Worm (Caenorhabditis elegans) whole organism, L2 larva: ENCODE measurements around the gene T09A5.15.

Experiments
- C34F6.9 ChIP-seq: fragments of 150-350 bp; optimal IDR thresholded peaks from 2 replicates; lab custom pipeline; 2014; ENCODE audit warnings: missing biosample characterization, missing genetic modification characterization
- F13H6.1 ChIP-seq: sonication (generic microtip); optimal IDR thresholded peaks from 2 replicates; lab custom pipeline; 2016; ENCODE audit warnings: missing genetic modification characterization, missing compliant biosample characterization
- aly-2 ChIP-seq: fragments of 150-350 bp; optimal IDR thresholded peaks from 2 replicates; lab custom pipeline; 2014; ENCODE audit warnings: missing biosample characterization, missing genetic modification characterization
- ceh-16 ChIP-seq: fragments of 150-350 bp; optimal IDR thresholded peaks from 2 replicates; lab custom pipeline; 2014; ENCODE audit warnings: missing biosample characterization, missing genetic modification characterization
- egl-27 ChIP-seq: sonication (generic microtip); optimal IDR thresholded peaks from 3 replicates; lab custom pipeline; 2017; ENCODE audit warnings: missing biosample characterization, missing genetic modification reagents, missing genetic modification characterization
- elt-3 ChIP-seq: sonication (generic microtip); optimal IDR thresholded peaks from 2 replicates; lab custom pipeline; 2017; ENCODE audit warnings: missing biosample characterization, missing genetic modification characterization
- gmeb-1 ChIP-seq: fragments of 150-350 bp; optimal IDR thresholded peaks from 2 replicates; lab custom pipeline; 2014; ENCODE audit warnings: missing biosample characterization, missing genetic modification characterization
- lin-11 ChIP-seq: fragments of 150-350 bp; sonication (generic microtip); optimal IDR thresholded peaks from 2 replicates; lab custom pipeline; 2014; ENCODE audit warnings: missing biosample characterization, missing genetic modification characterization, inconsistent platforms, mixed read lengths
- lin-13 ChIP-seq: fragments of 150-350 bp; optimal IDR thresholded peaks from 2 replicates; lab custom pipeline; 2014; ENCODE audit warnings: missing biosample characterization, missing genetic modification reagents, missing genetic modification characterization
- lin-39 ChIP-seq: fragments of 150-350 bp; optimal IDR thresholded peaks from 2 replicates; lab custom pipeline; 2014; ENCODE audit warnings: missing biosample characterization, missing genetic modification reagents, missing genetic modification characterization
- mdl-1 ChIP-seq, 2 experiments: fragments of 150-350 bp in 1 of 2; sonication (generic microtip) in 1 of 2; optimal IDR thresholded peaks; 2 replicates each; lab custom pipeline; 2017; ENCODE audit warnings: missing biosample characterization in 2 of 2, missing genetic modification characterization in 2 of 2
- skn-1 ChIP-seq: sonication (generic microtip); optimal IDR thresholded peaks from 2 replicates; lab custom pipeline; 2017; ENCODE audit warnings: missing biosample characterization, missing genetic modification characterization
- unc-62 ChIP-seq: fragments of 150-350 bp; optimal IDR thresholded peaks from 2 replicates; lab custom pipeline; 2014; ENCODE audit warnings: missing biosample characterization, missing genetic modification reagents, missing genetic modification characterization

DNA sequence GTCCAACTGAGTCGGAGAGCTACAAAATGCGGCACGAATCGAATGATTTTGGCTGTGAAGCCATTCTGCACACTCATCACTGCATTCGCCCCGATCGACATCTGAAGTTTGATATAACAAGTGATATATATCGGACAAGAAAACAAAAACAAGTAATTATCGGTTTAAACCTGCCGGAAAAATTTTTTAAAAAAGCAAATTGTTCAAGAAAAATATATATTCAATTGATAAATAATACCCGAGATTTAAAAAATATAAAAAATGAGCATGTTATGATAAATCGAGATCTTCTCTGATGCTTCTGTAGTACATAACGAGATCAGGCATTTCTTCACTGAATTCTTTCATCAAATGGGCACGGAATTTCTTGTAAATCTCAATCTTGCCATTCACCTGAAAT, 4.1 kb upstream of the T09A5.15 start, which contains the start of gene T09A5.5:
- TF ChIP-seq unc-62 (GFP tag; lab: Kevin White, UChicago), result no peak
- TF ChIP-seq ceh-16, result no peak
- TF ChIP-seq F13H6.1, result no peak
- TF ChIP-seq egl-27 (tag; lab: Kevin White, UChicago), result no peak
- TF ChIP-seq lin-11 (tag; lab: Kevin White, UChicago), result no peak
- TF ChIP-seq aly-2, result no peak
- TF ChIP-seq skn-1 (tag; lab: Kevin White, UChicago), result no peak
- TF ChIP-seq elt-3 (tag; lab: Kevin White, UChicago), result no peak
- no peak for TF ChIP-seq lin-39 (tag; lab: Kevin White, UChicago)
- TF ChIP-seq lin-13, result no peak
- TF ChIP-seq gmeb-1 (tag; lab: Kevin White, UChicago), result no peak
- no peak for TF ChIP-seq C34F6.9
- no peak for TF ChIP-seq mdl-1 (tag; optimal IDR thresholded peaks at IDR 0.05; lab: Kevin White, UChicago)
